Fruit fly (Drosophila melanogaster) whole organism, wandering third instar larva: ENCODE results near the gene eIF3i.

Source experiments
- h ChIP-seq: fragments of 200-800 bp; sonication (Bioruptor generic); optimal IDR thresholded peaks from 3 replicates; lab custom pipeline; 2016; ENCODE audit warnings: missing biosample characterization, mild to moderate bottlenecking, missing genetic modification characterization
- lola ChIP-seq: fragments of >200 bp; optimal IDR thresholded peaks from 2 replicates; lab custom pipeline; 2017; ENCODE audit warnings: missing biosample characterization, missing genetic modification characterization
- pan ChIP-seq: fragments of >200 bp; optimal IDR thresholded peaks from 2 replicates; lab custom pipeline; 2017
- tai ChIP-seq: sonication (Bioruptor generic); optimal IDR thresholded peaks from 2 replicates; lab custom pipeline; 2016; ENCODE audit warnings: missing biosample characterization, missing genetic modification characterization

DNA sequence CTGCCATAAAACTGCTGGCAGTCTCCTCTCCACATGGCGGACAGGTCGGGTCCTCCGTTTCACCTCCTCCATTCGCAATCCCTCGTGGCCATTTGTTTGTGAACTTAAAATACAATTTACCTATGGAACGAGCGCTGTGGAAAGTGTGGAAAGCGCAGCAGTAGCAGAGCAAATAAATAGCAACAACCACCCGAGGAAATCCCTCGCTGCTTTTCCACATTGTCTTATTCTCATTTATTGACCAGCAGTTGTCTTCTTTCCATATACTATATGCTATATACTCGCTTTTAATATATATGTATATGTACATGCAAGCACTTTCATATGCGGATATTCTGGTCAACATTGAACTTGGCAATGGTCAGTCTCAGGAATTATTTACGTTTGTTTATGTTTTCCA is 35.3 kb downstream of the eIF3i start, which contains the start of gene hoe1:
- TF ChIP-seq lola = no peak
- TF ChIP-seq tai = no peak
- TF ChIP-seq pan = no peak
- TF ChIP-seq h = no peak
